Worm (Caenorhabditis elegans): ENCODE data around the gene him-5.
A peak's percentile ranks its signal among the peaks of the same experiment; 100 is the strongest.

DNA sequence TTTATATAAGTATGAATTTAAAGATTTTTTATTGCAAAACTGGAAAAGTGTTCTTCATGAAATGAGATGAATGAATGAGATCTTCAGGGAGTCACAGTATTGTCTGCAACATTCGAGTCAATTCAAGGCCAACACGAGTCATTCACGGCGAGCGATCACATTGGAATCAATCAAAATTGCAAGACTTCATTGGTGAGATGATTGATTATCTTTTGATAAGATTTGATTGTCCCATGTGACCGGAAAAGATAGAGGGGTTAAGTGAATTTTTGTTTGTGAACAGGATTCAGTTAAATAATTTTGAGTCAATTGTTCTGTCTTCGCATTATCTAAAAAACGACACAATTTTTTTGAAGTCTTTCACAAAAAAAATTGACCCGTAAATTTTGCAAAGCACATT, 4.7 kb downstream of the him-5 start:
- TF ChIP-seq pha-4 (tag; optimal IDR thresholded peaks at IDR 0.05) (no peak), lin-15B (tag; optimal IDR thresholded peaks at IDR 0.05) (no peak), unc-39 (tag; optimal IDR thresholded peaks at IDR 0.05) (no peak), nhr-77 (tag; optimal IDR thresholded peaks at IDR 0.05) (no peak), aly-2 (tag; optimal IDR thresholded peaks at IDR 0.05) (no peak), mdl-1 (tag; optimal IDR thresholded peaks at IDR 0.05) (no peak), elt-2 (tag; optimal IDR thresholded peaks at IDR 0.05) (no peak), ama-1 (optimal IDR thresholded peaks at IDR 0.05) (no peak), fos-1 (tag; optimal IDR thresholded peaks at IDR 0.05) (no peak), snpc-4 (tag; optimal IDR thresholded peaks at IDR 0.05) (no peak), nhr-25 (tag; optimal IDR thresholded peaks at IDR 0.05) (peak; percentile 56)
